Worm (Caenorhabditis elegans): ENCODE measurements around the gene nlt-1.

DNA sequence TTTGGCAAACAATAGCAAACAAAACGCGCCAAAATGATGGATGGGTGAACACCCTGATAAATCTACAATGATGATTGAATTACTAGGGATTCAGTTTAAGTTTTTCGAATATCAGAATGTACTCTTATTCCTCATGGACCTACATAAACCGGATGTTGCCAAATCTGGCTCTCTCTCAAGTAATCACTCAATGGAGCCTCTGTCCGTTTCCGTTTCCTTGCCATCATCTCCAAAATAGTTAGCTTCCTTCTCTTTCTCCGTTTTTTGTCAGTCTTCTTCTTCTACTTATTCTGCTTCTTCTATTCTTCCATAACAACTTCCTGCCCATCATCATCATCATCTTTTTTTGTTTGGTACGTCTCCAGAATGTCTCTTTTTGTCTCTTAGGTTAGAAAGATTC lies 35.6 kb downstream of the nlt-1 start:
- TF ChIP-seq egl-27 (tag; optimal IDR thresholded peaks at IDR 0.05), result no peak
- no peak for TF ChIP-seq snpc-4 (tag; optimal IDR thresholded peaks at IDR 0.05)

Measured in whole organism, L1 larva.